In the genomic region with DNA sequence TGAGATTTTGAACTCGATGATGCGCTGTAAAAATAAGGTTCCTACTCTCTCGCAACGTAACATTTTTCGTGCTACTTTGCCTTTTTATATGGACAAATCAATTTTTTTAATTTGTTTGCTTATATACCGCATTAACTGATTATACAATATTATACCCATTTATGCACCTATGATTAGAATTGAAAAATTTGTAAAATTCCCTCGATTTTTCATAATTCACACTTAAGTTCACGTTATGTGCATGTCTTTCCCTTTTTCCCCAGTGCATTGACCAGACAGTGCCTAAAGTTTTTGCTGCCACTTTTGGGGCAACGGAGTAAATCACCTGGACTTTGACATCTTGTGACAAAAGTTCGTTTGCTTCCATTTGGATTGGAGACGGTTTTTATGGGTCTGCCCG, we compare ENCODE assay signal across 3 fruit fly cellular contexts.
TF ChIP-seq lines count a peak whose summit lies in the region.

No protein-coding gene starts in this region.

- no peak for TF ChIP-seq CTCF in whole organism, embryonic (GFP tag; optimal IDR thresholded peaks at IDR 0.05; lab: Kevin White, UChicago)

TF ChIP-seq in whole organism, embryonic, 481 proteins besides CTCF, POLR2A, EP300 and RAD21:
- TF ChIP-seq CG8388 (GFP tag; optimal IDR thresholded peaks at IDR 0.05; lab: Kevin White, UChicago) (peak; percentile 72), sens (GFP tag; lab: Kevin White, UChicago) (peak; percentile 56), Doc3 (GFP tag; IDR thresholded peaks at IDR 0.05; lab: Robert Waterston, UW; ENCODE audit: partially characterized antibody) (no peak)

TF ChIP-seq in whole organism, prepupa, 60 proteins besides CTCF, POLR2A, EP300 and RAD21 (continues in another document):
- TF ChIP-seq CG6276 (GFP tag; optimal IDR thresholded peaks at IDR 0.05; lab: Kevin White, UChicago) (no peak), CG11762 (GFP tag; optimal IDR thresholded peaks at IDR 0.05; lab: Kevin White, UChicago; ENCODE audit: insufficient read depth) (no peak), spab (GFP tag; optimal IDR thresholded peaks at IDR 0.05; lab: Kevin White, UChicago) (no peak), CG6808 (GFP tag; optimal IDR thresholded peaks at IDR 0.05; lab: Kevin White, UChicago) (no peak), Gug (GFP tag; IDR thresholded peaks at IDR 0.05; lab: Robert Waterston, UW) (no peak), topi (GFP tag; optimal IDR thresholded peaks at IDR 0.05; lab: Kevin White, UChicago) (peak; percentile 22), CG1621 (tag; optimal IDR thresholded peaks at IDR 0.05; lab: Kevin White, UChicago) (no peak), lz (GFP tag; optimal IDR thresholded peaks at IDR 0.05; lab: Kevin White, UChicago) (no peak), Sox15 (GFP tag; optimal IDR thresholded peaks at IDR 0.05; lab: Kevin White, UChicago) (no peak), OdsH (GFP tag; optimal IDR thresholded peaks at IDR 0.05; lab: Kevin White, UChicago) (no peak), Sox14 (GFP tag; optimal IDR thresholded peaks at IDR 0.05; lab: Kevin White, UChicago) (no peak), Ets96B (tag; optimal IDR thresholded peaks at IDR 0.05; lab: Kevin White, UChicago) (no peak), Lpt (GFP tag; optimal IDR thresholded peaks at IDR 0.05; lab: Kevin White, UChicago) (no peak), CG4318 (GFP tag; optimal IDR thresholded peaks at IDR 0.05; lab: Kevin White, UChicago) (no peak), achi (GFP tag; optimal IDR thresholded peaks at IDR 0.05; lab: Kevin White, UChicago) (no peak), CG10631 (GFP tag; optimal IDR thresholded peaks at IDR 0.05; lab: Kevin White, UChicago) (no peak), CG8119 (GFP tag; IDR thresholded peaks at IDR 0.05; lab: Robert Waterston, UW) (no peak), CG31627 (GFP tag; optimal IDR thresholded peaks at IDR 0.05; lab: Kevin White, UChicago) (no peak), CG34406 (GFP tag; optimal IDR thresholded peaks at IDR 0.05; lab: Kevin White, UChicago) (no peak), CG9139 (GFP tag; optimal IDR thresholded peaks at IDR 0.05; lab: Kevin White, UChicago) (no peak), Eip93F (GFP tag; optimal IDR thresholded peaks at IDR 0.05; lab: Kevin White, UChicago) (no peak), Smox (GFP tag; optimal IDR thresholded peaks at IDR 0.05; lab: Kevin White, UChicago) (peak; percentile 8), CG11902 (GFP tag; optimal IDR thresholded peaks at IDR 0.05; lab: Kevin White, UChicago) (no peak), Eip78C (GFP tag; lab: Kevin White, UChicago) (peak; percentile 21), CG10669 (GFP tag; optimal IDR thresholded peaks at IDR 0.05; lab: Kevin White, UChicago) (no peak), CG16779 (tag; optimal IDR thresholded peaks at IDR 0.05; lab: Kevin White, UChicago) (no peak), svp (GFP tag; lab: Kevin White, UChicago) (peak; percentile 53), CG7368 (GFP tag; optimal IDR thresholded peaks at IDR 0.05; lab: Kevin White, UChicago) (no peak), net (GFP tag; optimal IDR thresholded peaks at IDR 0.05; lab: Kevin White, UChicago) (no peak), Hr4 (GFP tag; optimal IDR thresholded peaks at IDR 0.05; lab: Kevin White, UChicago) (no peak), pdm3 (GFP tag; optimal IDR thresholded peaks at IDR 0.05; lab: Kevin White, UChicago) (no peak), cyc (GFP tag; optimal IDR thresholded peaks at IDR 0.05; lab: Kevin White, UChicago) (no peak), esn (GFP tag; optimal IDR thresholded peaks at IDR 0.05; lab: Kevin White, UChicago) (peak; percentile 12), fd85E (GFP tag; optimal IDR thresholded peaks at IDR 0.05; lab: Kevin White, UChicago) (no peak), CG3032 (tag; optimal IDR thresholded peaks at IDR 0.05; lab: Kevin White, UChicago) (no peak), Ets21C (GFP tag; optimal IDR thresholded peaks at IDR 0.05; lab: Kevin White, UChicago) (no peak), acj6 (GFP tag; optimal IDR thresholded peaks at IDR 0.05; lab: Kevin White, UChicago) (no peak), vri (GFP tag; optimal IDR thresholded peaks at IDR 0.05; lab: Kevin White, UChicago) (no peak), Eip75B (GFP tag; optimal IDR thresholded peaks at IDR 0.05; lab: Kevin White, UChicago) (no peak), Hr39 (GFP tag; optimal IDR thresholded peaks at IDR 0.05; lab: Kevin White, UChicago) (no peak), CG11294 (GFP tag; IDR thresholded peaks at IDR 0.05; lab: Robert Waterston, UW) (no peak), Sox102F (GFP tag; optimal IDR thresholded peaks at IDR 0.05; lab: Kevin White, UChicago) (no peak), eg (GFP tag; IDR thresholded peaks at IDR 0.05; lab: Robert Waterston, UW) (no peak), CG32006 (GFP tag; optimal IDR thresholded peaks at IDR 0.05; lab: Kevin White, UChicago) (no peak), dac (GFP tag; optimal IDR thresholded peaks at IDR 0.05; lab: Kevin White, UChicago) (no peak)

TF ChIP-seq in whole organism, wandering third instar larva, 38 proteins besides CTCF, POLR2A, EP300 and RAD21:
- TF ChIP-seq rgr (GFP tag; optimal IDR thresholded peaks at IDR 0.05; lab: Kevin White, UChicago) = peak; percentile 11
- peak; percentile 3 for TF ChIP-seq ey (GFP tag; optimal IDR thresholded peaks at IDR 0.05; lab: Kevin White, UChicago)
- TF ChIP-seq fru (GFP tag; optimal IDR thresholded peaks at IDR 0.05; lab: Kevin White, UChicago) = peak; percentile 19
- peak in 1 of 2 experiments; percentile 15 for TF ChIP-seq foxo (GFP tag; optimal IDR thresholded peaks at IDR 0.05; lab: Kevin White, UChicago)
- peak; percentile 8 for TF ChIP-seq HLH106 (tag; optimal IDR thresholded peaks at IDR 0.05; lab: Kevin White, UChicago)
- peak; percentile 7 for TF ChIP-seq Hnf4 (GFP tag; optimal IDR thresholded peaks at IDR 0.05; lab: Kevin White, UChicago)
- peak; percentile 6 for TF ChIP-seq h (GFP tag; optimal IDR thresholded peaks at IDR 0.05; lab: Kevin White, UChicago)
- no peak for TF ChIP-seq dsf (GFP tag; optimal IDR thresholded peaks at IDR 0.05; lab: Kevin White, UChicago; ENCODE audit: borderline replicate concordance)
- TF ChIP-seq Vsx2 (GFP tag; optimal IDR thresholded peaks at IDR 0.05; lab: Kevin White, UChicago; ENCODE audit: partially characterized antibody) = no peak
